Worm (Caenorhabditis elegans): ENCODE results near the gene npp-19.

DNA sequence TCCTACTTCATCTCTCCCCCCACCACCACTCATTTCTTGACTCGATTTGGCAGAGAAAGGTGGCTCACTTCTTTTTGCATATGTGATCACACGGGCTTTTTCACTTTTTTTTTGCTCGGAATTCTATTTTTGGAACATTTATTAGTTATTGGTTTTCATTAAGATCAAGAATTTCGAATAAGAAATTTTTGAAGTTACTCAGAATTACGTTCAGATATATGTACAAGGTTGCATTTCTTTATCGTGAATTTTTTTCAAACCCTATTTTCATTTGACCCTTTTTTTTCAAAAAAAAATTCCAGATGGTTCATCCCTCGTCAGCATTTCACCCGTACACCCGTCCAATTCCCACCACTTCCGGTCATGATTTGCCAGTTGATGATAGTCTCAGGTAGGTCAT is 7.2 kb upstream of the npp-19 start, which contains the start of gene ceh-62:
- no peak for TF ChIP-seq rcor-1 (GFP tag; IDR thresholded peaks at IDR 0.05)
- TF ChIP-seq F33H1.4 (GFP tag; IDR thresholded peaks at IDR 0.05), result no peak
- no peak for TF ChIP-seq egl-44 (GFP tag; IDR thresholded peaks at IDR 0.05)
- TF ChIP-seq T07F8.4 (tag; optimal IDR thresholded peaks at IDR 0.05), result no peak
- TF ChIP-seq zim-3 (tag; optimal IDR thresholded peaks at IDR 0.05), result no peak
- TF ChIP-seq unc-130 (GFP tag; optimal IDR thresholded peaks at IDR 0.05), result no peak
- TF ChIP-seq F55B11.4 (tag; optimal IDR thresholded peaks at IDR 0.05; ENCODE audit: borderline replicate concordance, insufficient read depth), result no peak
- TF ChIP-seq ceh-27 (GFP tag; optimal IDR thresholded peaks at IDR 0.05), result no peak
- TF ChIP-seq nfya-1 (tag; optimal IDR thresholded peaks at IDR 0.05; ENCODE audit: borderline replicate concordance, insufficient read depth), result no peak
- TF ChIP-seq ztf-26 (tag; optimal IDR thresholded peaks at IDR 0.05), result no peak
- no peak for TF ChIP-seq unc-62 (GFP tag; optimal IDR thresholded peaks at IDR 0.05)

Measured in whole organism, young adult.